Worm (Caenorhabditis elegans): ENCODE results near the gene C25D7.16.

Gene C25D7.16

DNA sequence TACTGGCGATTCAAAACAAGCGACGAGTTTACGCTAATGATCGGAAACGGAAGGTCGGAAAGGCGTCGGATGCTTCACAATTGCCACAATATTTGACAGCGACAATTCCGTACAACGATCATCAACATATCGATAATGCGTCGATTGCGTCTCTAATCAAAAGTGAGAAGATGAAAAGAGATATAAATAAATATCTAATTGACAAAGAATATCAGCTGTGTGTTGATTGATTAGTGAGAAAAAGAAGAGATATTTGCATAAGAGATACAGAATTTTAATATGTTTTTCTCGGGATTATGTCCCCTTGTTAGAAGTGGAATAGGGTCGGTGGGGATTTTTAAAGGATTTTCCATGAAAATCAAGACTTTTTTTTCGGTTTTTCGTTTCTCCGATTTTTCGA lies 22.6 kb downstream of the C25D7.16 start:
- TF ChIP-seq ekl-4 (GFP tag; IDR thresholded peaks at IDR 0.05) (no peak), let-607 (tag; optimal IDR thresholded peaks at IDR 0.05) (no peak), F49E8.2 (tag; optimal IDR thresholded peaks at IDR 0.05; ENCODE audit: insufficient read depth) (no peak), attf-6 (GFP tag; IDR thresholded peaks at IDR 0.05) (no peak), madf-10 (tag; optimal IDR thresholded peaks at IDR 0.05) (no peak), snpc-4 (GFP tag; optimal IDR thresholded peaks at IDR 0.05) (no peak), snpc-4 (tag; optimal IDR thresholded peaks at IDR 0.05) (no peak), die-1 (tag; optimal IDR thresholded peaks at IDR 0.05) (no peak), mxl-1 (tag; optimal IDR thresholded peaks at IDR 0.05) (no peak), hlh-26 (GFP tag; conservative IDR thresholded peaks at IDR 0.05) (no peak), fkh-3 (tag; optimal IDR thresholded peaks at IDR 0.05) (no peak), D2030.7 (GFP tag; IDR thresholded peaks at IDR 0.05) (no peak), nhr-90 (tag; optimal IDR thresholded peaks at IDR 0.05) (no peak), cebp-2 (GFP tag; IDR thresholded peaks at IDR 0.05) (no peak), dox-1 (GFP tag; IDR thresholded peaks at IDR 0.05) (no peak), lag-1 (GFP tag; IDR thresholded peaks at IDR 0.05) (no peak)

DNA sequence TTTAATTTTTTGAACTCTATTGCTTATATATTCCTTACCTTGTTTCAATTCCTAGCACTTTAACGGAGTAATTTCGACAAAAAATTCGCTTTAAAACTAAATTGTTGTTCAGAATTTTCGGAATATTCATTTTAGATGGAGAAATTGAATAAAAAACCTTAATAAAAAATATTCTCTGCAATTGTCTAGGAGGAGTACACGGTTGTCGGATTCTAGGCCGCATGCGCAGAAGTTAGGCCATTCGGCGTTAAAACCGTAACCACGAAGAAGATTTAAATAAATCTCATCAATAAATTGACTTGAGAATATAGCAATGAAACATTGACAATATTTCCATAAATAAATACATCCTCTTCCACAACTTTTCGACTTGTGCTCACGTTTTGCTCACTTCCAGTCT lies 26.3 kb downstream of the C25D7.16 start, which contains the start of the genes C01G10.10 and C01G10.9:
C01G10.10 (minus strand) TSS at position 151 of the 400 bp plus-strand sequence.
C01G10.9 (plus strand) TSS at position 240 of the 400 bp plus-strand sequence.
- TF ChIP-seq die-1 (tag; optimal IDR thresholded peaks at IDR 0.05) (no peak), B0261.1 (tag; optimal IDR thresholded peaks at IDR 0.05) (no peak), snpc-3.4 (tag; optimal IDR thresholded peaks at IDR 0.05) (peak; percentile 18), attf-6 (GFP tag; IDR thresholded peaks at IDR 0.05) (no peak), Y53G8AR.9 (GFP tag; conservative IDR thresholded peaks at IDR 0.05) (no peak), cebp-1 (GFP tag; IDR thresholded peaks at IDR 0.05) (no peak), cebp-1 (tag; optimal IDR thresholded peaks at IDR 0.05) (peak; percentile 31), sptf-2 (GFP tag; optimal IDR thresholded peaks at IDR 0.05) (no peak), lsl-1 (GFP tag; optimal IDR thresholded peaks at IDR 0.05) (peak; percentile 19), ztf-6 (GFP tag; IDR thresholded peaks at IDR 0.05) (no peak), lir-1 (GFP tag; conservative IDR thresholded peaks at IDR 0.05) (no peak), bed-2 (GFP tag; IDR thresholded peaks at IDR 0.05) (0 out of 2 replicates have a peak, but pooled peaks have one; percentile 42), F22D6.2 (tag; optimal IDR thresholded peaks at IDR 0.05) (peak; percentile 8), lin-40 (tag; optimal IDR thresholded peaks at IDR 0.05) (peak; percentile 50), unc-130 (GFP tag; optimal IDR thresholded peaks at IDR 0.05) (peak; percentile 82), F33H1.4 (GFP tag; IDR thresholded peaks at IDR 0.05) (peak; percentile 26; the same call in 1 of the 2 replicates), ztf-3 (GFP tag; optimal IDR thresholded peaks at IDR 0.05) (no peak), snpc-1.1 (tag; optimal IDR thresholded peaks at IDR 0.05; ENCODE audit: insufficient read depth) (no peak), tbx-9 (tag; optimal IDR thresholded peaks at IDR 0.05; ENCODE audit: borderline replicate concordance) (no peak), lin-54 (GFP tag; optimal IDR thresholded peaks at IDR 0.05) (peak; percentile 50), pbrm-1 (GFP tag; IDR thresholded peaks at IDR 0.05) (no peak), sea-2 (GFP tag; IDR thresholded peaks at IDR 0.05) (no peak), ZK185.1 (tag; optimal IDR thresholded peaks at IDR 0.05; ENCODE audit: poor library complexity, severe bottlenecking) (peak; percentile 76), F57C9.4 (tag; optimal IDR thresholded peaks at IDR 0.05) (no peak), madf-6 (GFP tag; IDR thresholded peaks at IDR 0.05) (peak; percentile 54), F23B12.7 (tag; optimal IDR thresholded peaks at IDR 0.05; ENCODE audit: insufficient read depth) (peak; percentile 16), B0035.1 (tag; optimal IDR thresholded peaks at IDR 0.05) (no peak), rec-8 (tag; optimal IDR thresholded peaks at IDR 0.05) (peak; percentile 28 to 34), nhr-80 (tag; optimal IDR thresholded peaks at IDR 0.05) (no peak), let-607 (tag; optimal IDR thresholded peaks at IDR 0.05) (peak in 1 of 2 experiments; percentile 54), K12H6.12 (tag; optimal IDR thresholded peaks at IDR 0.05) (peak; percentile 2), snpc-4 (GFP tag; optimal IDR thresholded peaks at IDR 0.05) (no peak), snpc-4 (tag; optimal IDR thresholded peaks at IDR 0.05) (peak in 2 of 4 experiments; percentile 32 to 54), zim-3 (tag; optimal IDR thresholded peaks at IDR 0.05) (no peak), ztf-18 (tag; optimal IDR thresholded peaks at IDR 0.05) (no peak), ceh-100 (GFP tag; IDR thresholded peaks at IDR 0.05) (peak; percentile 43; the same call in 1 of the 2 replicates)

Data from whole organism, young adult.